Worm (Caenorhabditis elegans) whole organism, L4/young adult: Measurements from ENCODE around the gene F16H6.9.
"Not testable (repeated sequence)": the region's sequence is repeated elsewhere in the genome, so short reads cannot be mapped to it uniquely, and the experiment has no call there.

Experiments used
- W03F9.2 ChIP-seq: fragments of 150-350 bp; optimal IDR thresholded peaks from 2 replicates; lab custom pipeline; 2014; ENCODE audit warnings: missing biosample characterization, missing genetic modification characterization
- dao-5 ChIP-seq: sonication (generic microtip); optimal IDR thresholded peaks from 2 replicates; lab custom pipeline; 2016; ENCODE audit warnings: missing genotype, missing genetic modification characterization, moderate library complexity, missing compliant biosample characterization
- him-1 ChIP-seq: sonication (generic microtip); optimal IDR thresholded peaks from 2 replicates; lab custom pipeline; 2016; ENCODE audit warnings: missing genotype, missing genetic modification reagents, missing genetic modification characterization, missing compliant biosample characterization

Gene F16H6.9

DNA sequence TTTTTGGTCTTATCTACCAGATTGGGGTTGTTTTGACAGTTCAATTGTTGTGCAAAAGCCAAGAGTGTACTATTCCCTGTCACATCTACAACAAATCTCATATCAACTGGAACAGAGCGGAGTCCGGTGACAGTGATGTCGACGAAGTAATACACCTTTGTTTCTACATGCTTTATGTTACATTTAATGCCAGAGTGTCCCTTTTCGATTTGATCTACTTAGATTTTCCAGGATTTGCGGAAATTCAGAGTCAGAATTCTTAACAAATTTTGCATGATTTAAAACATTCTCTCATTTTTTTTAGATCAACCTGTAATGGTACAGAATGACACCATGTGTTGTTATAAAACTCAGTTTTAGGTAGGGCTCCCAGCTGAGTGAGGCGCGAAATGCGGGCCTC, 709 bp upstream of the F16H6.9 start, which contains the start of gene F16H6.8:
TSS of gene F16H6.8 (minus strand) at position 101 of the 400 bp plus-strand sequence.
- TF ChIP-seq W03F9.2, dao-5, him-1 (tag; lab: Kevin White, UChicago): not testable (repeated sequence)

DNA sequence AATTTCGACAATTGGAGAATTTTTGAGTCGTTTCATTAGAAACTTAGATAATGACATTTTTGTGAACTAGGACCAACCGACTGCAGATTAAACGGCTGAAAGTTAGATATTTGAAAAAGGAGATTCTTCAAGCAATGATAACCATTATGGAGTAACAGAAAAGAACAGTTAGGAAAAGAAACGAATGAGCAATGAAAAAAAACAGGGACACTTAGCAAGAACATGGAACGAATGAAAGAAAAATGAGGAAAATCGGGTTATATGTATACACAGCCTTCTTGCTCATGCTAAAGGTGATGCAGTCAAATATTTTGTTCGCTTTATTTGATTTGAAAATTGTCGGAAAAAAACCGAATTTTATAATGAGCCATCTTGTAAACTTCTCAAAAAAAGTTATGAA, 7.5 kb downstream of the F16H6.9 start, which contains the start of gene F16H6.10:
TSS of gene F16H6.10 (minus strand) at position 101 of the 400 bp plus-strand sequence.
- no peak for TF ChIP-seq W03F9.2 (tag; lab: Kevin White, UChicago)
- no peak for TF ChIP-seq him-1 (tag; lab: Kevin White, UChicago)
- no peak for TF ChIP-seq dao-5 (tag; lab: Kevin White, UChicago)

DNA sequence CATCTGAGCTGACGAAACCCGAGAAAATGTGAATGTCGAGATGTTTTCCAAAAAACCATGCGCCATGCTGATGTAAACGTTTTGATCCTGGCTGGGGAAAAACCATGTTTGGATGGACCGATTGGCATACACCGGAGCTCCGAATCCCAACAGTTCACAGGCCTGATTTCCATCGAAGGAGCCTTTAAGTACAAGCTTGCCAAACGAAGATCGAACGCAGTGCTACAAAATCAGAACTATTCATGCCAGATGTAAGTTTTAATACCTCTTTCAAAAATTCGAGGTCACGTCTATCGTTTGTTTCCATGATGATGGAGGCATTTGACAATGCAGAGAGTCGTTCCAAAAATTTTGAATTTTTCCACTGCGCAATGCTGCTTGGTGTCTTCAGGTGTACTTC, 18.9 kb downstream of the F16H6.9 start:
- TF ChIP-seq W03F9.2 (tag; lab: Kevin White, UChicago) (no peak), dao-5 (tag; lab: Kevin White, UChicago) (no peak), him-1 (tag; lab: Kevin White, UChicago) (no peak)

DNA sequence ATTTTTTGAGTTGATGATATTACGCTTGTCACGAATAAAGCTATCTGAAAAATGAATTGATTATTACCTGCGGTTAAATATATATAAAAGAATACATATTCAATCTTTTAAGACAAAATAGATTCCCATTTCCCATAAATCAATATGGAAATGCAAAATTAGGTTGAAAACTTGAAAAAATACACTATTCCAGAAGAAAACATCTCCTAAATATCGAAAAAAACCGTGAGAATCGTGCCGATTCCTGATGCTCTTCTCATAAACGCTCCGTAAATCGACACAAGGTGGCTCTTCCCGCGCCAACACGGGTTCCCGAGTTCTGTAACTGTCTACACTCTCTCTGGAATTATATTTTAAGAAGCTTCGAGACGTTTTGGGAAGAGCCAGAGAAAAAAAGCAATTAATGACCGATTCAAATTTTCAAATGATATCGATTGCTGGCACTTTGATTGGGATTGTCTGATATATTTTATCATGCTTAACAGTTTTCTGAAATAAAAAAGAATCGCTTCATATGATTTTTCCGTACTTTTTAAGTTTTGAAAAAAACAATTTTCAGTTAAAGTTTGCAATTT, 19.9 kb downstream of the F16H6.9 start, which contains the start of gene R10E8.3:
TSS of gene R10E8.3 (minus strand) at position 51 of the 575 bp plus-strand sequence.
- TF ChIP-seq W03F9.2 (tag; lab: Kevin White, UChicago), result no peak
- no peak for TF ChIP-seq him-1 (tag; lab: Kevin White, UChicago)
- TF ChIP-seq dao-5 (tag; lab: Kevin White, UChicago), result no peak

DNA sequence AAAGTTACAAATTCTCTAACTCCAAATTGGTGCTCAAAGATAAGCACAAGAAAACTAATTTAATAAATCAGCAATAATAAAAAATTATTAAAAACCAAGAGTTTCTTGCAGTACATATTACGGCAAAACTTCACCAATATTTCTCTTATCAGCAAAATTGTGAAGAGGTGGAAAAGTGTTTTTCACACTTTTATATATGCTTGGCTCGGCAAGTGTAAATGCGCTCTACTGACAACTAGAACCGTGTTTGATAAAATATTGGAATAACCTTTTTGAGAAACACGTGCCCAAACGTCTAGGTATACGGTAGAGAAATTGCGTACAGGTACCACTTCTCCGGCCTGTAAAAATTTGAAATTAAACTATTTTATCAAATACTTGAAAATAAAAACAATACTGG, 24.4 kb downstream of the F16H6.9 start, which contains the start of gene R10E8.8:
TSS of gene R10E8.8 (minus strand) at position 343 of the 400 bp plus-strand sequence.
- no peak for TF ChIP-seq dao-5 (tag; lab: Kevin White, UChicago)
- TF ChIP-seq W03F9.2 (tag; lab: Kevin White, UChicago), result peak; percentile 30

DNA sequence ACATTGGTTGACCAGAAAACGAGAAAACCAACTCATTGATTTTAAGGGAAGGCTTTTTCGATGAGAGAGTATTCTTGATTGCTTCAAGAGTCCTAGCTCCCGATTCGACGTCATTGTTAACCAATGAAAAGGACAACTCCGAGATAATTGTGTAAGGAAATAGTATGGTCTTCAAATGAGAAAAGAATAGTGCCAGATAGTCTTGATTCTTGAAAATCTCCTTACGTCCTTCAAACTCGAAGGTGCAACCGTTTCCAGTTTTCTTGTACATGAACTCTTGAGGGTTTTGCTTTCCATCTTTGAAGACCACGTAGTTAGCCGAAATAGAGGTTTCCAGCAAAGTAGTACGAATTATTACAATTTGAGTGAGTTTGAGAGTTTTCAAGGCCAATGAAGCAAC, 26.3 kb downstream of the F16H6.9 start:
- TF ChIP-seq dao-5 (tag; lab: Kevin White, UChicago), result no peak
- no peak for TF ChIP-seq him-1 (tag; lab: Kevin White, UChicago)
- no peak for TF ChIP-seq W03F9.2 (tag; lab: Kevin White, UChicago)

DNA sequence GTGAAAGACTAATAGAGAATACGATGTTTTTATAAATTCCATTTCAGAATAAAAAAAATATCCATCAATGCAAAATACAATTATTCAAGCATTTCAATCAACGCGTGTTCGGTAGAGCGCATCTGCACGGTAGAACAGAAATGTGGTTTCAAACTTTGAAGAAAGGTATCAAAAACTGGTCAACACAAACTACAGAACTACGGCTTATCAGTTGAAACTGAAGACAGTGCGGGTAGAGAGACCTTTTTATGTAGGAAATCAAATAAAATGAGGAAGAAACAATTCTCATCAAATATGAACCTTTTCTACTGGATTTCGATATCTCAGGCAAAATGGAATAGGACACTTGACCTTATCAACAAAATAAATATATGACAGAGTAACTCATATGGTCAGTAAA, 27.5 kb downstream of the F16H6.9 start:
- TF ChIP-seq W03F9.2 (tag; lab: Kevin White, UChicago), result no peak
- no peak for TF ChIP-seq him-1 (tag; lab: Kevin White, UChicago)
- TF ChIP-seq dao-5 (tag; lab: Kevin White, UChicago), result no peak

DNA sequence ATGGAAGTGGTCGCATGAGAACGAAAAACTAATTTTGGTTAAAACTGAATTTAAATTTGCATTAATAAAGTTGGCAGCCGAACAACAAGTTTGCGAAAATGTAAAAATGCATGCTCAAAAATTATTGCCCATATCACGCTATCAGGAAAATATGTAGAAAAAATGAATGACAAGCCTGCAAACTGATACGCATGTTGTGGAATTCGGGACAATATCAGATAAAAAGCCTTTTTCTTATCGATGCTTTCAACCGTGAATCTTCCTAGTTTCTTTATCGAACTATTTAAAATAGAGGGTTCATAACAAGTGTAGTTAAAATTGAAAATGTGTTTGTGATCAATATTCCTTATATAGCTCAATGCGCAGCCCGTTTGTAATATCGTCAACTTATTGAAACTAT, 29.2 kb downstream of the F16H6.9 start:
- TF ChIP-seq him-1 (tag; lab: Kevin White, UChicago) (no peak), W03F9.2 (tag; lab: Kevin White, UChicago) (no peak)

DNA sequence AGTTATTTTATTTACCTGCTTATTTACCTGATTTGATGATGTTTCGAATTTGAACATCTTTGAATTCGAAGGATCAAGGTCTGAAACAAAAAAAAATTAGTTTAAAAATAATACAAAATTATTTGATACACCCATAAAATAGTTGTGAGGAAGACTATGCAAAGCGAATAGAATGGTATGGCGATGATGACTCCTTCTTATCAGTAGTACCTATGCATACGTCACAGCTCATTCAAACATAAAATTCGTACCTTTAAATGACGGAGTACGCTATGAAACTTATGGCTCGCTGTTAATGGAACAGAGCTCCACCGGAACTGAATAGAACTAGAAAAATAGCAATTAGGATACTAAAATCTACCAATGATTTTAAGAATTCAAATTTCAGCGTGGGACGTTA, 35.4 kb downstream of the F16H6.9 start, which contains the start of gene R10E8.1:
TSS of gene R10E8.1 (minus strand) at position 178 of the 400 bp plus-strand sequence.
- TF ChIP-seq W03F9.2 (tag; lab: Kevin White, UChicago) (no peak), dao-5 (tag; lab: Kevin White, UChicago) (no peak), him-1 (tag; lab: Kevin White, UChicago) (no peak)

DNA sequence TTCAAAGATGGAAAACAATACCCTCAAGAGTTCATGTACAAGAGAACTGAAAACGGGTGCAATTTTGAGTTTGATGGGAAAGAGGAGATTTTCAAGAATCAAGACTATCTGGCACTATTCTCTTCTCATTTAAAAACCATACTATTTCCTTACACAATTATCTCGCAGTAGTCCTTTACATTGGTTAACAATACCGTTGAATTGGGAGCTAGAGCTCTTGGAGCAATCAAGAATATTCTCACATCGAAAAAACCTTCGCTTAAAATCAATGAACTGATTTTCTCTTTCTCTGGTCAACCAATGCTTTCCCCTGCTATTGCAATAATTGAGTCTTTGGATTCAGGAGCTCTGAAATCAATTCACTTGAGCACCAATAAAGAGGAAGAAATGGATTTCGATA, 36.6 kb downstream of the F16H6.9 start, which contains the start of gene R10E8.2:
TSS of gene R10E8.2 (plus strand) at position 301 of the 400 bp plus-strand sequence.
- TF ChIP-seq dao-5 (tag; lab: Kevin White, UChicago), result no peak
- no peak for TF ChIP-seq W03F9.2 (tag; lab: Kevin White, UChicago)
- TF ChIP-seq him-1 (tag; lab: Kevin White, UChicago), result no peak

DNA sequence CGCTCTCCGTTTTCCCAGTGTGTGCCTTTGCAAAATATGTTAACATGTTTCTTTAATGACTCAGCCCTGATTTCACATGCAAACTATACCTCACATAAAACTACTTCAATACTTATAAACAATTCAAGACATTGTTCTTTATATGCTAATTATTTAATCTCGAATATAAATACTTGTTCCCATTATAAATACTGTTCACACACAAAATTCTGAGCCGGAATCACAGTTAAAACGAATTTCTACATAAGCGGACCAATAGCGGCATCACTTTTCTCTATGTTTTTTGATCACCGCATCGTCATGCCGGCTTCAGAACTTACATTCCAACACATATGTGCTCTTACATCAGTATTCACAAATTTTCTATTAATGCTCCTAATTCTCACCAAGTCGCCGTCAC, 37.6 kb downstream of the F16H6.9 start, which contains the start of gene R10E8.5:
TSS of gene R10E8.5 (plus strand) at position 301 of the 400 bp plus-strand sequence.
- TF ChIP-seq him-1 (tag; lab: Kevin White, UChicago) (no peak), W03F9.2 (tag; lab: Kevin White, UChicago) (no peak), dao-5 (tag; lab: Kevin White, UChicago) (no peak)

DNA sequence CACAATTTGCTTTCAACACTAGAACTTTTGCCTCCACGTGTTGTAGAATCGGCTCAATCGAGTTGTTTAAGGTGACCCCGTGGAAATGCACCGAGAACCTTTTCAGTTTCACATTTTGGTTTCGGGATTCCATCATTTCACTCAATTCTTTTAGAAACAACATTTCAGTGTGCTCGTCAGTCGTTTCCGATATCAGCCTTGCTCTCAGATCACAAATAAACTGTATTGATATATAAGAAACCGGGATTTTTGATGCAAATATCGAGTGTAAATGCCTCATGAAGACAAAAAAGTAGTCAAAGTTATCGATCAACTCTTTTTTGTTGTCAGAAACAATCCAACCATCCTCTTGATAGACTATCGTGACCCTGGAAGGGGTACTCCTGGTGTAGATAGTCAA, 48.6 kb downstream of the F16H6.9 start:
- no peak for TF ChIP-seq dao-5 (tag; lab: Kevin White, UChicago)
- no peak for TF ChIP-seq him-1 (tag; lab: Kevin White, UChicago)
- no peak for TF ChIP-seq W03F9.2 (tag; lab: Kevin White, UChicago)

DNA sequence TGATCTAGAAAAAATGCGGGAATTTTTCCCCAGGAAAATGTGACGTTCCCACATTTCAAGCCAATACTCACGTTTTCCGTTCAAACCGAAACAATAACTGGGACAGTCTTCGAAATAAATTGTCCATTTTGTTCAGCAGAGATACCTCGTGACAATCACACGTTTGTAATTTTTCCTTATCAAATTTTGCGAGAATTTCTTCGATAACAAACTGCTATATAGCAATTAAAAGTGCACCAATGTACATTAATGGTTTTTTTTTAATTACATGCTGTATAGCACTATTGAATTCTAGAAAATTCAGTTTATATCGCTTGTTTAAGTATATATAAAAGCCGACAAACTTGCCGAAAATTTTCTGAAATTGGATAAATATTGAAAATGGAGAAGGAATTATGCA, 49.4 kb downstream of the F16H6.9 start, which contains the start of gene R10E8.6:
TSS of gene R10E8.6 (minus strand) at position 154 of the 400 bp plus-strand sequence.
- TF ChIP-seq dao-5 (tag; lab: Kevin White, UChicago), result no peak
- TF ChIP-seq him-1 (tag; lab: Kevin White, UChicago), result no peak
- TF ChIP-seq W03F9.2 (tag; lab: Kevin White, UChicago), result no peak

DNA sequence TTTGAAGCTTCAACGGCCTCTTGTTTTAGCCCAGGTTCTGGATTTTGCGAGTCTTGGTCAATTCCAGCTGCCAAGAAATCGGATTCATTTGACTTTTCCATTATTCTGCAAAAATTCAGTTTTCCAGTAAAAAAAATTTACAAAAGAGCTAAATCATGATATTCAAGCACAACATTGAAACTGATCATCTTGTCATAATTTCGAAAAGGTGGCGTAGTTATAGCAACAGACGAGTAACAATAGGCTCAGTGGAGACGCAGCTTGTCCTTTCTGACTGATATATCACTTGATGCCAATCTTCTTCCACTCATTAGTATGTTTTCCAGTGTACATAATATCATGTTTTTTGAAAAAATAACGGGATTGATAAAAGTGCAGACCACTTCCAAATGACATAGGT, 51.9 kb downstream of the F16H6.9 start, which contains the start of gene fbxa-213:
TSS of gene fbxa-213 (minus strand) at position 101 of the 400 bp plus-strand sequence.
- TF ChIP-seq W03F9.2 (tag; lab: Kevin White, UChicago) (no peak), dao-5 (tag; lab: Kevin White, UChicago) (no peak), him-1 (tag; lab: Kevin White, UChicago) (no peak)
